Worm (Caenorhabditis elegans): ENCODE data around the gene sre-37.

ce11 chrII:12417996-12418395, 47.7 kb upstream of the sre-37 start:
- no peak for TF ChIP-seq ztf-22 (GFP tag; optimal IDR thresholded peaks at IDR 0.05)
- TF ChIP-seq pha-4 (tag; optimal IDR thresholded peaks at IDR 0.05) = no peak
- TF ChIP-seq dpl-1 (GFP tag; optimal IDR thresholded peaks at IDR 0.05) = no peak
- no peak for TF ChIP-seq B0261.1 (tag; optimal IDR thresholded peaks at IDR 0.05)
- no peak for TF ChIP-seq F10E7.11 (tag; optimal IDR thresholded peaks at IDR 0.05)
- TF ChIP-seq aptf-2 (GFP tag; conservative IDR thresholded peaks at IDR 0.05) = no peak
- no peak for TF ChIP-seq unc-62 (GFP tag; optimal IDR thresholded peaks at IDR 0.05)
- no peak for TF ChIP-seq sdz-38 (tag; optimal IDR thresholded peaks at IDR 0.05)
- no peak for TF ChIP-seq zfh-2 (GFP tag; conservative IDR thresholded peaks at IDR 0.05)
- TF ChIP-seq Y53F4B.3 (GFP tag; IDR thresholded peaks at IDR 0.05) = no peak

All from whole organism, young adult.